Worm (Caenorhabditis elegans): ENCODE measurements around the gene abu-15.

ce11 chrV:5155516-5155915 lies 2.9 kb upstream of the abu-15 start, which contains the start of gene srx-38:
- TF ChIP-seq hmg-11 (tag; optimal IDR thresholded peaks at IDR 0.05) (no peak), nhr-76 (tag; optimal IDR thresholded peaks at IDR 0.05) (no peak), nhr-237 (tag; optimal IDR thresholded peaks at IDR 0.05) (no peak), snpc-4 (tag; optimal IDR thresholded peaks at IDR 0.05) (no peak)
